Fruit fly (Drosophila melanogaster) whole organism, embryonic: Measurements from ENCODE around the gene Kdm3.

Source experiments
- Abd-B ChIP-seq: fragments of 200-800 bp; sonication (Bioruptor generic); optimal IDR thresholded peaks from 2 replicates; lab custom pipeline; 2018; ENCODE audit warnings: missing biosample characterization, mild to moderate bottlenecking, missing genetic modification characterization, moderate library complexity
- Bteb2 ChIP-seq: fragments of 200-800 bp; sonication (Bioruptor generic); optimal IDR thresholded peaks from 2 replicates; lab custom pipeline; 2016; ENCODE audit warnings: missing biosample characterization, missing genetic modification characterization
- CG10147 ChIP-seq: fragments of 200-800 bp; sonication (Bioruptor generic); optimal IDR thresholded peaks from 2 replicates; lab custom pipeline; 2019; ENCODE audit warnings: missing biosample characterization, mild to moderate bottlenecking, missing genetic modification characterization, moderate library complexity
- CG12391 ChIP-seq: fragments of 200-800 bp; sonication (Bioruptor generic); optimal IDR thresholded peaks from 3 replicates; lab custom pipeline; 2018; ENCODE audit warnings: missing biosample characterization, mild to moderate bottlenecking, missing genetic modification characterization, moderate library complexity
- CG1529 ChIP-seq: fragments of 200-800 bp; sonication (Bioruptor generic); optimal IDR thresholded peaks from 3 replicates; lab custom pipeline; 2018; ENCODE audit warnings: missing biosample characterization, missing genetic modification characterization
- CG15601 ChIP-seq: fragments of 200-800 bp; sonication (Bioruptor generic); optimal IDR thresholded peaks from 3 replicates; lab custom pipeline; 2019; ENCODE audit warnings: missing biosample characterization, mild to moderate bottlenecking, missing genetic modification characterization, moderate library complexity
- CG1603 ChIP-seq: fragments of 200-800 bp; sonication (Bioruptor generic); optimal IDR thresholded peaks from 2 replicates; lab custom pipeline; 2019; ENCODE audit warnings: missing biosample characterization, mild to moderate bottlenecking, missing genetic modification characterization, moderate library complexity
- CG17568 ChIP-seq: fragments of 200-800 bp; sonication (Bioruptor generic); optimal IDR thresholded peaks from 2 replicates; lab custom pipeline; 2018; ENCODE audit warnings: missing biosample characterization, mild to moderate bottlenecking, missing genetic modification characterization, moderate library complexity
- CG2116 ChIP-seq: fragments of 200-800 bp; sonication (Bioruptor generic); optimal IDR thresholded peaks from 3 replicates; lab custom pipeline; 2018; ENCODE audit warnings: missing biosample characterization, mild to moderate bottlenecking, missing genetic modification characterization
- CG31441 ChIP-seq: fragments of 200-800 bp; sonication (Bioruptor generic); IDR thresholded peaks from 2 replicates; pipeline ENCODE4 v1.3.6; 2022; ENCODE audit warnings: missing biosample characterization, missing genetic modification characterization
- CG3838 ChIP-seq: fragments of 200-800 bp; sonication (Bioruptor generic); optimal IDR thresholded peaks from 3 replicates; lab custom pipeline; 2016; ENCODE audit warnings: missing biosample characterization, missing genetic modification characterization
- CG3995 ChIP-seq: fragments of 200-800 bp; sonication (Bioruptor generic); optimal IDR thresholded peaks from 3 replicates; lab custom pipeline; 2016; ENCODE audit warnings: missing biosample characterization, missing genetic modification characterization
- CG4328 ChIP-seq: fragments of 200-800 bp; sonication (Bioruptor generic); optimal IDR thresholded peaks from 3 replicates; lab custom pipeline; 2017; ENCODE audit warnings: missing biosample characterization, missing genetic modification reagents, missing genetic modification characterization
- CG43689 ChIP-seq: fragments of 200-800 bp; sonication (Bioruptor generic); IDR thresholded peaks from 2 replicates; pipeline ENCODE4 v1.3.6; 2022; ENCODE audit warnings: missing biosample characterization, missing genetic modification characterization
- CG6654 ChIP-seq: fragments of 200-800 bp; sonication (Bioruptor generic); optimal IDR thresholded peaks from 2 replicates; lab custom pipeline; 2017; ENCODE audit warnings: missing biosample characterization, mild to moderate bottlenecking, missing genetic modification characterization
- CG6689 ChIP-seq: fragments of 200-800 bp; sonication (Bioruptor generic); IDR thresholded peaks from 2 replicates; pipeline ENCODE4 v1.3.6; 2022; ENCODE audit warnings: missing biosample characterization, missing genetic modification characterization
- CG6854 ChIP-seq: fragments of 200-800 bp; sonication (Bioruptor generic); optimal IDR thresholded peaks from 3 replicates; lab custom pipeline; 2017; ENCODE audit warnings: missing biosample characterization, mild to moderate bottlenecking, missing genetic modification characterization
- CG7745 ChIP-seq: fragments of 200-800 bp; sonication (Bioruptor generic); optimal IDR thresholded peaks from 2 replicates; lab custom pipeline; 2018; ENCODE audit warnings: missing biosample characterization, mild to moderate bottlenecking, missing genetic modification characterization, moderate library complexity
- CG8924 ChIP-seq: fragments of 200-800 bp; optimal IDR thresholded peaks from 3 replicates; lab custom pipeline; 2019; ENCODE audit warnings: missing biosample characterization, mild to moderate bottlenecking, missing genetic modification characterization, moderate library complexity
- CHES-1-like ChIP-seq: fragments of 200-800 bp; sonication (Bioruptor generic); optimal IDR thresholded peaks from 2 replicates; lab custom pipeline; 2016; ENCODE audit warnings: missing biosample characterization, missing genetic modification characterization
- Camta ChIP-seq: fragments of 200-800 bp; sonication (Bioruptor generic); optimal IDR thresholded peaks from 2 replicates; lab custom pipeline; 2016; ENCODE audit warnings: missing biosample characterization, missing genetic modification characterization
- CoRest ChIP-seq: fragments of 200-800 bp; sonication (Bioruptor generic); optimal IDR thresholded peaks from 3 replicates; lab custom pipeline; 2018; ENCODE audit warnings: missing biosample characterization, mild to moderate bottlenecking, missing genetic modification characterization, moderate library complexity
- HLH4C ChIP-seq: fragments of 200-800 bp; sonication (Bioruptor generic); IDR thresholded peaks from 3 replicates; pipeline ENCODE4 v1.3.6; 2022; ENCODE audit warnings: missing biosample characterization, missing genetic modification characterization; ENCODE audit not compliant: partially characterized antibody
- HLH54F ChIP-seq: fragments of 200-800 bp; sonication (Bioruptor generic); optimal IDR thresholded peaks from 3 replicates; lab custom pipeline; 2016; ENCODE audit warnings: missing biosample characterization, missing genetic modification characterization
- Hand ChIP-seq: fragments of 200-800 bp; sonication (Bioruptor generic); optimal IDR thresholded peaks from 2 replicates; lab custom pipeline; 2017; ENCODE audit warnings: mild to moderate bottlenecking, missing biosample characterization, missing genetic modification reagents, missing genetic modification characterization
- Hey ChIP-seq: fragments of 200-800 bp; sonication (Bioruptor generic); optimal IDR thresholded peaks from 3 replicates; lab custom pipeline; 2018; ENCODE audit warnings: missing biosample characterization, mild to moderate bottlenecking, missing genetic modification characterization
- Mad ChIP-seq: fragments of 200-800 bp; sonication (Bioruptor generic); optimal IDR thresholded peaks from 2 replicates; lab custom pipeline; 2016; ENCODE audit warnings: missing biosample characterization, missing genetic modification characterization
- Trl ChIP-seq, 3 experiments: fragments of >200 bp in 2 of 3; fragments of 200-800 bp in 1 of 3; sonication (Bioruptor generic) in 1 of 3; optimal IDR thresholded peaks; 2 replicates in 1 of 3; 3 replicates in 2 of 3; lab custom pipeline; 2016 to 2017; ENCODE audit warnings: missing biosample characterization in 1 of 3, missing genetic modification characterization in 1 of 3
- cato ChIP-seq: fragments of 200-800 bp; sonication (Bioruptor generic); optimal IDR thresholded peaks from 2 replicates; lab custom pipeline; 2016; ENCODE audit warnings: missing biosample characterization, missing genetic modification characterization, borderline replicate concordance
- dan ChIP-seq: fragments of 200-800 bp; sonication (Bioruptor generic); IDR thresholded peaks from 2 replicates; pipeline ENCODE4 v1.3.6; 2022; ENCODE audit warnings: missing biosample characterization, missing genetic modification characterization
- dysf ChIP-seq: fragments of 200-800 bp; sonication (Bioruptor generic); IDR thresholded peaks from 3 replicates; pipeline ENCODE4 v1.3.6; 2022; ENCODE audit warnings: missing biosample characterization, missing genetic modification characterization
- eyg ChIP-seq: fragments of 200-800 bp; sonication (Bioruptor generic); optimal IDR thresholded peaks from 3 replicates; lab custom pipeline; 2016; ENCODE audit warnings: missing biosample characterization, missing genetic modification characterization
- fd102C ChIP-seq: fragments of 200-800 bp; sonication (Bioruptor generic); optimal IDR thresholded peaks from 2 replicates; lab custom pipeline; 2018; ENCODE audit warnings: missing biosample characterization, mild to moderate bottlenecking, missing genetic modification characterization, moderate library complexity
- ftz-f1 ChIP-seq: fragments of 200-800 bp; sonication (Bioruptor generic); optimal IDR thresholded peaks from 2 replicates; lab custom pipeline; 2016; ENCODE audit warnings: missing biosample characterization, missing genetic modification characterization
- gcm ChIP-seq: fragments of 200-800 bp; sonication (Bioruptor generic); optimal IDR thresholded peaks from 2 replicates; lab custom pipeline; 2019; ENCODE audit warnings: missing biosample characterization, mild to moderate bottlenecking, missing genetic modification characterization, moderate library complexity
- gro ChIP-seq: fragments of 200-800 bp; sonication (Bioruptor generic); optimal IDR thresholded peaks from 2 replicates; lab custom pipeline; 2016; ENCODE audit warnings: missing biosample characterization, missing genetic modification characterization
- hbn ChIP-seq: fragments of 200-800 bp; sonication (Bioruptor generic); IDR thresholded peaks from 2 replicates; pipeline ENCODE4 v1.3.6; 2022; ENCODE audit warnings: missing biosample characterization, missing genetic modification characterization; ENCODE audit not compliant: partially characterized antibody
- klu ChIP-seq: fragments of 200-800 bp; sonication (Bioruptor generic); IDR thresholded peaks from 2 replicates; pipeline ENCODE4 v1.3.6; 2022; ENCODE audit warnings: missing biosample characterization, missing genetic modification characterization
- lbe ChIP-seq: fragments of 200-800 bp; sonication (Bioruptor generic); optimal IDR thresholded peaks from 2 replicates; lab custom pipeline; 2016; ENCODE audit warnings: missing biosample characterization, mild to moderate bottlenecking, missing genetic modification characterization
- maf-S ChIP-seq: fragments of 200-800 bp; sonication (Bioruptor generic); optimal IDR thresholded peaks from 2 replicates; lab custom pipeline; 2016; ENCODE audit warnings: missing biosample characterization, missing genetic modification characterization
- nerfin-2 ChIP-seq: fragments of 200-800 bp; sonication (Bioruptor generic); IDR thresholded peaks from 2 replicates; pipeline ENCODE4 v1.3.6; 2022; ENCODE audit warnings: missing biosample characterization, missing genetic modification characterization; ENCODE audit not compliant: partially characterized antibody
- nom ChIP-seq: fragments of 200-800 bp; sonication (Bioruptor generic); optimal IDR thresholded peaks from 2 replicates; lab custom pipeline; 2017; ENCODE audit warnings: missing biosample characterization, missing genetic modification characterization, mild to moderate bottlenecking, moderate library complexity, missing genetic modification reagents
- sens ChIP-seq: fragments of 200-800 bp; sonication (Bioruptor generic); peaks from one replicate; lab custom pipeline; 2016; ENCODE audit warnings: missing biosample characterization, missing genetic modification characterization
- sqz ChIP-seq: fragments of 200-800 bp; sonication (Bioruptor generic); optimal IDR thresholded peaks from 3 replicates; lab custom pipeline; 2018; ENCODE audit warnings: missing biosample characterization, mild to moderate bottlenecking, missing genetic modification characterization
- sr ChIP-seq: fragments of 200-800 bp; sonication (Bioruptor generic); IDR thresholded peaks from 3 replicates; pipeline ENCODE4 v1.3.6; 2022; ENCODE audit warnings: missing biosample characterization, missing genetic modification characterization
- trem ChIP-seq: fragments of 200-800 bp; optimal IDR thresholded peaks from 3 replicates; lab custom pipeline; 2019; ENCODE audit warnings: missing biosample characterization, mild to moderate bottlenecking, missing genetic modification characterization, moderate library complexity
- twi ChIP-seq: fragments of 200-800 bp; optimal IDR thresholded peaks from 2 replicates; lab custom pipeline; 2019; ENCODE audit warnings: missing biosample characterization, mild to moderate bottlenecking, missing genetic modification characterization, moderate library complexity
- usp ChIP-seq: fragments of >200 bp; optimal IDR thresholded peaks from 2 replicates; lab custom pipeline; 2017; ENCODE audit warnings: missing biosample characterization, missing genetic modification characterization
- zen ChIP-seq: fragments of 200-800 bp; sonication (Bioruptor generic); optimal IDR thresholded peaks from 3 replicates; lab custom pipeline; 2018; ENCODE audit warnings: missing biosample characterization, mild to moderate bottlenecking, missing genetic modification characterization, moderate library complexity

The Kdm3 gene

DNA sequence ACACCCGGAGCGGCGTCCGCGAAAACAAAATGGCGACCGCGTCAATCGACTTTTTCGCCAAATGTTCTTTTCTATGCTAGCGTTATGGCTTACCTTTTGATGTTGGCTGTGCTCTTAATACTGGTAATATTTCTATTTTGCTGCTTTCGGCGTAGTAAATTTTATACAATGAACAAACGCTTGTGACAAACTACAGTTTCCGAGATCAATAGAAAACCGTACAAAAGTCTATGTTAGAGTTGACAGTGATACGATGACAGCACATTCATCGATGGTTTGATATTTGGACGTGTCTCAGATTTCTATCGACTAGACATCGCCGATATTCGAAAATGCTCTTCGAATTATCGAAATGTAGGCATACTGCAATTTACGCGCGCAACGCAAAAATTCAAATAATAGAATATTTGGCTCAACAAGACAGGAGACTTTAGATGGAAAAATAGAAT lies 5.7 kb upstream of the Kdm3 start, which contains the start of gene rump (continued):
- TF ChIP-seq CoRest (peak; percentile 16), Mad (GFP tag; lab: Kevin White, UChicago) (no peak), CG15601 (tag; lab: Kevin White, UChicago) (peak; percentile 34), CG1529 (no peak), CG31441 (GFP tag; lab: Robert Waterston, UW) (no peak), cato (GFP tag; lab: Kevin White, UChicago) (no peak), CG6654 (GFP tag; lab: Kevin White, UChicago) (no peak), Hand (GFP tag; lab: Kevin White, UChicago) (no peak), CG6854 (GFP tag; lab: Kevin White, UChicago) (no peak), CG4328 (GFP tag; lab: Kevin White, UChicago) (no peak), hbn (no peak), klu (GFP tag; lab: Robert Waterston, UW) (no peak), CG2116 (GFP tag; lab: Kevin White, UChicago) (peak; percentile 95), dan (GFP tag; lab: Robert Waterston, UW) (no peak), sens (GFP tag; lab: Kevin White, UChicago) (no peak), twi (no peak), CG6689 (GFP tag; lab: Robert Waterston, UW) (no peak), Camta (no peak), Abd-B (GFP tag; lab: Kevin White, UChicago) (no peak), CG3995 (GFP tag; lab: Kevin White, UChicago) (peak; percentile 94), Hey (tag; lab: Kevin White, UChicago) (no peak), HLH4C (GFP tag; lab: Robert Waterston, UW) (no peak), trem (peak; percentile 77), CG12391 (tag; lab: Kevin White, UChicago) (peak; percentile 7), Bteb2 (no peak), CG8924 (tag; lab: Kevin White, UChicago) (peak; percentile 17), CG1603 (tag; lab: Kevin White, UChicago) (peak; percentile 73), gro (GFP tag; lab: Kevin White, UChicago) (peak; percentile 49), CG17568 (peak; percentile 3)

DNA sequence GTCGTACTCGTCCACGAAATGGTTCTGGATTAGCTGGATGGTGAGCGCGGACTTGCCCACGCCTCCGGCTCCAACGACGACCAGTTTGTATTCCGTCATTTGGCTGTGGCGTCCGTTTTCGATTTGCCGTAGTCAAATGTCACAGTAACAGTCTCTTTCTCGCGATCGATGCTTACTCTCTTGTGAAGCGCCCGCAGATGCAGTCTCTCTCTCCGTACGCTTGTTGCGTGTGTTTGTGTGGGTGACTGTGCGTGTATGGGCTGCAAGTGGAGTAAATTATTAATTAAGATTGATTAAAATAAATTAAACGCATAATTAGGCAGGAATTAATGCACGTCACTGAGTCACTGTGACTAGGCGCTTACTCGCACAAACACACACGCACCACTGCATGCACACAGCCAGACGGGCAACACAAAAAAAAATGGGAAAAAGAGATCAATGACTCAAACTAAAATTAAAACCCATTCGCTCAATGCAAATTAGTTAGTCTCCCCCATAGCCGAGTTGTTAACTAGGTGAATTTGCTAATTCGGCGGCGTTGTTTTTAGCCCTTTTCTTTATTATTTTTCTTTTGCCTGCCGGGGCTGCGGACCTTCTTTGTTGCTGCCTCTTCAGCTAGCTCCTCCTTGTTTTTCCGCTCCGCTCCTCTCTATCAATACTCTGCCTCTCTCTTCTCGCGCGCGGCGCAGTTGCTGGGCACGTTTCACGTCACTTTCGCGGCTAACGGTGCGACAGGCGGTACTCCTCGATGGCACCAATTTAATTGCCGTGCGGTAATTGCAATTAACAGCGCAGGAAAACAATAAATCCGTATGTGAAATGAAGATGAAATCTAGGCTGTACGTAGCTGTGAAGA lies 3.4 kb upstream of the Kdm3 start:
- TF ChIP-seq maf-S (GFP tag; lab: Kevin White, UChicago) = no peak
- no peak for TF ChIP-seq fd102C (GFP tag; lab: Kevin White, UChicago)
- no peak for TF ChIP-seq dysf (GFP tag; lab: Robert Waterston, UW)
- peak; percentile 86 for TF ChIP-seq CG3995 (GFP tag; lab: Kevin White, UChicago)
- no peak for TF ChIP-seq nerfin-2 (GFP tag; lab: Robert Waterston, UW)
- no peak for TF ChIP-seq CG43689 (GFP tag; lab: Robert Waterston, UW)
- peak; percentile 21 for TF ChIP-seq gcm (GFP tag; lab: Kevin White, UChicago)
- TF ChIP-seq Bteb2 = no peak
- TF ChIP-seq ftz-f1 (GFP tag; lab: Kevin White, UChicago) = no peak
- TF ChIP-seq nom (GFP tag; lab: Kevin White, UChicago) = peak; percentile 40
- TF ChIP-seq HLH54F (GFP tag; lab: Kevin White, UChicago) = no peak
- TF ChIP-seq eyg (GFP tag; lab: Kevin White, UChicago) = no peak
- TF ChIP-seq CG7745 (tag; lab: Kevin White, UChicago) = peak; percentile 88
- peak; percentile 47 for TF ChIP-seq zen (tag; lab: Kevin White, UChicago)
- no peak for TF ChIP-seq usp
- TF ChIP-seq sr (GFP tag; lab: Robert Waterston, UW) = no peak
- TF ChIP-seq CoRest = no peak
- TF ChIP-seq sqz (GFP tag; lab: Kevin White, UChicago) = peak; percentile 51
- no peak for TF ChIP-seq CG10147 (GFP tag; lab: Kevin White, UChicago)
- TF ChIP-seq Trl (optimal IDR thresholded peaks at IDR 0.05; lab: Kevin White, UChicago) = peak; percentile 67 to 86
- TF ChIP-seq Trl (GFP tag; optimal IDR thresholded peaks at IDR 0.05; lab: Kevin White, UChicago) = no peak
- no peak for TF ChIP-seq CHES-1-like (GFP tag; lab: Kevin White, UChicago)
- TF ChIP-seq CG3838 (GFP tag; lab: Kevin White, UChicago) = no peak
- peak; percentile 24 for TF ChIP-seq lbe (GFP tag; lab: Kevin White, UChicago)
